Fruit fly (Drosophila melanogaster): Measurements from ENCODE around the gene nst.

The nst gene

dm6 chr3L:12529431-12530007, 452 bp downstream of the nst start (continued):
- TF ChIP-seq CG3919 (GFP tag; optimal IDR thresholded peaks at IDR 0.05) (peak; percentile 67), Ets96B (tag; optimal IDR thresholded peaks at IDR 0.05) (peak; percentile 66), Eip93F (GFP tag; optimal IDR thresholded peaks at IDR 0.05) (peak; percentile 65), CG4318 (GFP tag; optimal IDR thresholded peaks at IDR 0.05) (no peak), CG16779 (tag; optimal IDR thresholded peaks at IDR 0.05) (peak; percentile 40), Smox (GFP tag; optimal IDR thresholded peaks at IDR 0.05) (peak; percentile 62), CG10669 (GFP tag; optimal IDR thresholded peaks at IDR 0.05) (peak; percentile 59), net (GFP tag; optimal IDR thresholded peaks at IDR 0.05) (peak; percentile 71)

- TF ChIP-seq Ets21C (GFP tag; optimal IDR thresholded peaks at IDR 0.05) (no peak), pdm3 (GFP tag; optimal IDR thresholded peaks at IDR 0.05) (peak; percentile 65), Eip75B (GFP tag; optimal IDR thresholded peaks at IDR 0.05) (peak; percentile 16), Lpt (GFP tag; optimal IDR thresholded peaks at IDR 0.05) (no peak), CG8319 (GFP tag; optimal IDR thresholded peaks at IDR 0.05) (no peak), Smox (GFP tag; optimal IDR thresholded peaks at IDR 0.05) (peak; percentile 45), spab (GFP tag; optimal IDR thresholded peaks at IDR 0.05) (no peak), Eip93F (GFP tag; optimal IDR thresholded peaks at IDR 0.05) (no peak), CG16779 (tag; optimal IDR thresholded peaks at IDR 0.05) (no peak), Met (GFP tag; optimal IDR thresholded peaks at IDR 0.05) (peak; percentile 74), Sox15 (GFP tag; optimal IDR thresholded peaks at IDR 0.05) (no peak), topi (GFP tag; optimal IDR thresholded peaks at IDR 0.05) (peak; percentile 49), fd85E (GFP tag; optimal IDR thresholded peaks at IDR 0.05) (no peak), vri (GFP tag; optimal IDR thresholded peaks at IDR 0.05) (peak; percentile 44), CG3919 (GFP tag; optimal IDR thresholded peaks at IDR 0.05) (peak; percentile 81), salr (GFP tag; optimal IDR thresholded peaks at IDR 0.05) (no peak), CG8632 (GFP tag; optimal IDR thresholded peaks at IDR 0.05) (peak; percentile 15), CG1621 (tag; optimal IDR thresholded peaks at IDR 0.05) (peak; percentile 1), ss (GFP tag; optimal IDR thresholded peaks at IDR 0.05) (no peak), CG11902 (GFP tag; optimal IDR thresholded peaks at IDR 0.05) (no peak), eg (GFP tag; IDR thresholded peaks at IDR 0.05) (no peak), CG6808 (GFP tag; optimal IDR thresholded peaks at IDR 0.05) (peak; percentile 9), CG11762 (GFP tag; optimal IDR thresholded peaks at IDR 0.05; ENCODE audit: insufficient read depth) (peak; percentile 15), CG10631 (GFP tag; optimal IDR thresholded peaks at IDR 0.05) (no peak), CG32006 (GFP tag; optimal IDR thresholded peaks at IDR 0.05) (no peak), net (GFP tag; optimal IDR thresholded peaks at IDR 0.05) (peak; percentile 62), CG6276 (GFP tag; optimal IDR thresholded peaks at IDR 0.05) (no peak), lz (GFP tag; optimal IDR thresholded peaks at IDR 0.05) (peak; percentile 11), CG3032 (tag; optimal IDR thresholded peaks at IDR 0.05) (no peak), Hr39 (GFP tag; optimal IDR thresholded peaks at IDR 0.05) (peak; percentile 31), Hr4 (GFP tag; optimal IDR thresholded peaks at IDR 0.05) (peak; percentile 59), CG6163 (GFP tag; IDR thresholded peaks at IDR 0.05) (no peak), fkh (GFP tag; optimal IDR thresholded peaks at IDR 0.05) (peak; percentile 88), acj6 (GFP tag; optimal IDR thresholded peaks at IDR 0.05) (peak; percentile 48), Sox14 (GFP tag; optimal IDR thresholded peaks at IDR 0.05) (peak; percentile 18), cyc (GFP tag; optimal IDR thresholded peaks at IDR 0.05) (peak; percentile 58), CG34406 (GFP tag; optimal IDR thresholded peaks at IDR 0.05) (peak; percentile 14), Hr38 (GFP tag; optimal IDR thresholded peaks at IDR 0.05) (no peak), CG11294 (GFP tag; IDR thresholded peaks at IDR 0.05) (no peak), CG7368 (GFP tag; optimal IDR thresholded peaks at IDR 0.05) (peak; percentile 6), dac (GFP tag; optimal IDR thresholded peaks at IDR 0.05) (no peak), CG8119 (GFP tag; IDR thresholded peaks at IDR 0.05) (no peak), fd59A (GFP tag; optimal IDR thresholded peaks at IDR 0.05) (no peak), Eip78C (GFP tag) (peak; percentile 52), svp (GFP tag) (peak; percentile 67)
Measured at dm6 chr3L:12526433-12527113, 3.4 kb downstream of the nst start, which contains the start of gene eIF2beta. TSS of gene eIF2beta (minus strand) at chr3L:12526731.
